Worm (Caenorhabditis elegans): ENCODE data around the gene Y55D9A.2.

Y55D9A.2 gene

ce11 chrIV:12570546-12570945 is 34.7 kb downstream of the Y55D9A.2 start (continued):
- TF ChIP-seq T26A5.8 (tag; optimal IDR thresholded peaks at IDR 0.05) = peak; percentile 1
- TF ChIP-seq hrde-1 (tag; optimal IDR thresholded peaks at IDR 0.05; ENCODE audit: borderline replicate concordance) = peak; percentile 61
- TF ChIP-seq F55B11.4 (tag; optimal IDR thresholded peaks at IDR 0.05; ENCODE audit: borderline replicate concordance, insufficient read depth) = no peak
- TF ChIP-seq madf-6 (GFP tag; IDR thresholded peaks at IDR 0.05) = peak; percentile 65
- TF ChIP-seq B0336.3 (GFP tag; IDR thresholded peaks at IDR 0.05) = peak; percentile 66
- TF ChIP-seq C17E4.6 (GFP tag; IDR thresholded peaks at IDR 0.05) = peak; percentile 54; the same call in 1 of the 2 replicates
- TF ChIP-seq attf-3 (GFP tag; conservative IDR thresholded peaks at IDR 0.05) = no peak
- no peak for TF ChIP-seq somi-1 (GFP tag; optimal IDR thresholded peaks at IDR 0.05)
- TF ChIP-seq K12H6.12 (tag; optimal IDR thresholded peaks at IDR 0.05) = no peak
- TF ChIP-seq ekl-4 (GFP tag; IDR thresholded peaks at IDR 0.05) = peak; percentile 57
- peak; percentile 61 for TF ChIP-seq F49E8.2 (tag; optimal IDR thresholded peaks at IDR 0.05; ENCODE audit: insufficient read depth)
- no peak for TF ChIP-seq aptf-3 (GFP tag; IDR thresholded peaks at IDR 0.05)
- TF ChIP-seq mel-28 (tag; optimal IDR thresholded peaks at IDR 0.05; ENCODE audit: borderline replicate concordance) = no peak
- TF ChIP-seq unc-62 (GFP tag; optimal IDR thresholded peaks at IDR 0.05) = no peak
- TF ChIP-seq ets-4 (GFP tag; optimal IDR thresholded peaks at IDR 0.05) = no peak
- no peak for TF ChIP-seq ceh-40 (GFP tag; IDR thresholded peaks at IDR 0.05)
- 0 out of 2 replicates have a peak, but pooled peaks have one; percentile 47 for TF ChIP-seq Y56A3A.18 (GFP tag; IDR thresholded peaks at IDR 0.05)
- peak; percentile 7 for TF ChIP-seq lin-54 (GFP tag; optimal IDR thresholded peaks at IDR 0.05)
- 0 out of 2 replicates have a peak, but pooled peaks have one; percentile 41 for TF ChIP-seq attf-6 (GFP tag; IDR thresholded peaks at IDR 0.05)
- TF ChIP-seq pha-4 (tag; optimal IDR thresholded peaks at IDR 0.05) = no peak
- no peak for TF ChIP-seq ccch-3 (GFP tag; optimal IDR thresholded peaks at IDR 0.05)

ce11 chrIV:12567176-12567892 is 37.9 kb downstream of the Y55D9A.2 start, which contains the start of the genes hsb-1 and let-99:
TSS of gene hsb-1 (minus strand) at chrIV:12567226.
TSS of gene let-99 (plus strand) at chrIV:12567842.
- peak; percentile 60; the same call in 1 of the 2 replicates for TF ChIP-seq D2030.7 (GFP tag; IDR thresholded peaks at IDR 0.05)
- no peak for TF ChIP-seq ztf-3 (GFP tag; optimal IDR thresholded peaks at IDR 0.05)
- TF ChIP-seq nhr-120 (GFP tag; IDR thresholded peaks at IDR 0.05) = no peak
- TF ChIP-seq mcd-1 (GFP tag; IDR thresholded peaks at IDR 0.05) = peak; percentile 56
- TF ChIP-seq T07F8.4 (tag; optimal IDR thresholded peaks at IDR 0.05) = no peak
- peak; percentile 33; the same call in 1 of the 2 replicates for TF ChIP-seq pbrm-1 (GFP tag; IDR thresholded peaks at IDR 0.05)
- no peak for TF ChIP-seq F57A8.1 (GFP tag; optimal IDR thresholded peaks at IDR 0.05)
- TF ChIP-seq B0035.1 (tag; optimal IDR thresholded peaks at IDR 0.05) = no peak
- TF ChIP-seq F57C9.4 (tag; optimal IDR thresholded peaks at IDR 0.05) = no peak
- TF ChIP-seq akir-1 (GFP tag; optimal IDR thresholded peaks at IDR 0.05) = no peak
- no peak for TF ChIP-seq let-526 (GFP tag; IDR thresholded peaks at IDR 0.05)
- TF ChIP-seq nhr-27 (tag; optimal IDR thresholded peaks at IDR 0.05) = no peak
- no peak for TF ChIP-seq ceh-79 (tag; optimal IDR thresholded peaks at IDR 0.05)
- no peak for TF ChIP-seq pha-4 (tag; optimal IDR thresholded peaks at IDR 0.05)
- TF ChIP-seq lir-1 (GFP tag; conservative IDR thresholded peaks at IDR 0.05) = no peak
- no peak for TF ChIP-seq aptf-3 (GFP tag; IDR thresholded peaks at IDR 0.05)
- TF ChIP-seq Y79H2A.3 (GFP tag; conservative IDR thresholded peaks at IDR 0.05) = no peak
- no peak for TF ChIP-seq chd-7 (tag; optimal IDR thresholded peaks at IDR 0.05)
- TF ChIP-seq lin-40 (tag; optimal IDR thresholded peaks at IDR 0.05) = no peak
- TF ChIP-seq attf-5 (GFP tag; optimal IDR thresholded peaks at IDR 0.05) = no peak
- no peak for TF ChIP-seq B0019.2 (GFP tag; conservative IDR thresholded peaks at IDR 0.05)
- TF ChIP-seq mxl-1 (tag; optimal IDR thresholded peaks at IDR 0.05) = no peak
- no peak for TF ChIP-seq Y53F4B.3 (GFP tag; IDR thresholded peaks at IDR 0.05)
- no peak for TF ChIP-seq F52B5.7 (tag; optimal IDR thresholded peaks at IDR 0.05)
- TF ChIP-seq lin-35 (GFP tag; optimal IDR thresholded peaks at IDR 0.05) = peak in 1 of 3 experiments; percentile 27
- TF ChIP-seq F37B4.10 (GFP tag; IDR thresholded peaks at IDR 0.05) = no peak
- no peak for TF ChIP-seq let-607 (tag; optimal IDR thresholded peaks at IDR 0.05)
- no peak for TF ChIP-seq egrh-3 (GFP tag; IDR thresholded peaks at IDR 0.05)
